Worm (Caenorhabditis elegans): Measurements from ENCODE around the gene rab-30.
A peak's percentile ranks its signal among the peaks of the same experiment; 100 is the strongest.

rab-30 gene

DNA sequence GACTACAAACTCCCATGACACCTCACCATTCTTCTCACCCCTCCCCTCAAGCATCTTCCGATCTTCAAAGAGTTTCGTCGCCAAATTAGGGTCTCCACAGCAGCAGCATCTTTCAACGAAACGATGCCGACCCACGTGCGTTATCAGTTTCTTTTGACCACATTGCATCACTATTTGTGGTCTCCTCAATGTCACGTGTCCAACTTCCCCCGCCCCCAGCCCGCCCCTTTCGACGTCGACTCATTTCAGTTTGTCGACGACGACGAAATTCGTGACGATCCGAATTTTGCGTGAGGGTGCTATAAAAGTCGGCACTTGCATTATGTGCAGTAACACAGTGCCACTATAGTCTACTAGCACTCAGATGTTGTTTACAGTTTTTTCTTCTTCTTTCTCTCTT lies 26.2 kb upstream of the rab-30 start (continued):
- TF ChIP-seq F10B5.3 (tag; optimal IDR thresholded peaks at IDR 0.05) (no peak), tra-1 (GFP tag; IDR thresholded peaks at IDR 0.05) (peak; percentile 82), hlh-30 (tag; optimal IDR thresholded peaks at IDR 0.05; ENCODE audit: insufficient read depth) (peak; percentile 80), zfp-3 (GFP tag; conservative IDR thresholded peaks at IDR 0.05) (peak; percentile 59; the same call in 1 of the 2 replicates), madf-9 (GFP tag; conservative IDR thresholded peaks at IDR 0.05) (peak; percentile 52; the same call in 1 of the 2 replicates), hlh-11 (tag; optimal IDR thresholded peaks at IDR 0.05) (peak; percentile 97), dmd-6 (GFP tag; IDR thresholded peaks at IDR 0.05) (peak; percentile 95), nhr-41 (GFP tag; IDR thresholded peaks at IDR 0.05) (peak; percentile 61; the same call in 1 of the 2 replicates), tag-97 (GFP tag; IDR thresholded peaks at IDR 0.05) (no peak), nhr-48 (tag; optimal IDR thresholded peaks at IDR 0.05) (peak; percentile 45), saeg-2 (GFP tag; IDR thresholded peaks at IDR 0.05) (0 out of 2 replicates have a peak, but pooled peaks have one; percentile 44), rbr-2 (tag; optimal IDR thresholded peaks at IDR 0.05) (no peak), nhr-28 (tag; optimal IDR thresholded peaks at IDR 0.05) (peak; percentile 87), lin-13 (GFP tag; optimal IDR thresholded peaks at IDR 0.05) (peak; percentile 34), arid-1 (GFP tag; conservative IDR thresholded peaks at IDR 0.05) (peak; percentile 64; the same call in 1 of the 2 replicates), ctbp-1 (GFP tag; IDR thresholded peaks at IDR 0.05) (peak; percentile 62; the same call in 1 of the 2 replicates), mes-2 (tag; optimal IDR thresholded peaks at IDR 0.05; ENCODE audit: poor library complexity, severe bottlenecking) (peak; percentile 43), mdl-1 (tag; optimal IDR thresholded peaks at IDR 0.05) (peak; percentile 74 to 91), pqm-1 (tag; optimal IDR thresholded peaks at IDR 0.05) (peak; percentile 35), lin-1 (GFP tag; IDR thresholded peaks at IDR 0.05) (0 out of 2 replicates have a peak, but pooled peaks have one; percentile 23), dve-1 (tag; optimal IDR thresholded peaks at IDR 0.05; ENCODE audit: insufficient read depth) (peak; percentile 70), mdt-29 (GFP tag; IDR thresholded peaks at IDR 0.05) (peak; percentile 69), snpc-4 (tag; optimal IDR thresholded peaks at IDR 0.05) (no peak), hif-1 (tag; optimal IDR thresholded peaks at IDR 0.05) (peak in 1 of 2 experiments; percentile 97), mxl-3 (GFP tag; optimal IDR thresholded peaks at IDR 0.05) (peak; percentile 98), mep-1 (tag; optimal IDR thresholded peaks at IDR 0.05) (peak; percentile 30)

DNA sequence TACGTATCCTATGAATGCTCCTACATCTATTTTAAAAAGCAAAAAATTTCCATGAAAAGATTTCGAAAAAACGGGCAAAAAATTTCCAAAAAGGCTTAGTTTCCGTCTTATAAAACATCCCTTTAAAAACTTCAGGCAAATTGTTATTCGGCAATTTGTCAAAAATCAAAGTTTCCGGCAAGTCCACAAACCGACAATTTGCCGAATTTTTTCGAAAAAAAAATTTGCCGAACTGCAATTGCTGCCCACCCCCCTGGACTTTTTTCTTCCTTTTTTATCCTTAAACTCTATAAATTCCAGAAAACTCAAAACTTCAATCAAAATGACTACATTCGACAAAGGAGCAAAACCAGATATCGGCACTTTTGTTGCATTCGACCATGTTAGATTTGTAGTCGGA lies 25.2 kb upstream of the rab-30 start, which contains the start of gene hpd-1:
hpd-1 (plus strand) TSS at position 301 of the 400 bp plus-strand sequence.
- TF ChIP-seq dpl-1 (GFP tag; optimal IDR thresholded peaks at IDR 0.05) (no peak), snpc-1.2 (GFP tag; IDR thresholded peaks at IDR 0.05) (0 out of 2 replicates have a peak, but pooled peaks have one; percentile 6)

- TF ChIP-seq jun-1 (tag; optimal IDR thresholded peaks at IDR 0.05) (no peak), daf-16 (GFP tag; optimal IDR thresholded peaks at IDR 0.05) (no peak), daf-16 (tag; optimal IDR thresholded peaks at IDR 0.05) (peak; percentile 11), lin-15B (tag; optimal IDR thresholded peaks at IDR 0.05) (no peak), snpc-1.2 (GFP tag; IDR thresholded peaks at IDR 0.05) (no peak), aha-1 (tag) (peak; percentile 71), R02D3.7 (tag; optimal IDR thresholded peaks at IDR 0.05) (no peak), T20F7.1 (GFP tag; optimal IDR thresholded peaks at IDR 0.05) (no peak), pha-4 (GFP tag; IDR thresholded peaks at IDR 0.05) (0 out of 2 replicates have a peak, but pooled peaks have one; percentile 5), pha-4 (tag; optimal IDR thresholded peaks at IDR 0.05) (no peak), madf-9 (GFP tag; conservative IDR thresholded peaks at IDR 0.05) (no peak), hlh-11 (tag; optimal IDR thresholded peaks at IDR 0.05) (peak; percentile 27)
Measured at ce11 chrIII:10536087-10536723, 24.2 kb upstream of the rab-30 start.

All from whole organism, L4 larva.